Worm (Caenorhabditis elegans) whole organism, L3 larva: Measurements from ENCODE around the gene nhr-193.

Experiments used
- ceh-9 ChIP-seq: sonication (generic microtip); optimal IDR thresholded peaks from 2 replicates; lab custom pipeline; 2018; ENCODE audit warnings: missing biosample characterization, missing genetic modification characterization
- egl-27 ChIP-seq: sonication (generic microtip); optimal IDR thresholded peaks from 4 replicates; lab custom pipeline; 2017; ENCODE audit warnings: missing biosample characterization, missing genetic modification reagents, missing genetic modification characterization
- elt-3 ChIP-seq, 3 experiments: fragments of 150-350 bp in 1 of 3; sonication (generic microtip) in 2 of 3; optimal IDR thresholded peaks; 2 replicates in 2 of 3; 4 replicates in 1 of 3; lab custom pipeline; 2014 to 2017; ENCODE audit warnings: missing biosample characterization in 3 of 3, missing genetic modification characterization in 3 of 3
- fos-1 ChIP-seq: fragments of 150-350 bp; optimal IDR thresholded peaks from 2 replicates; lab custom pipeline; 2014; ENCODE audit warnings: missing biosample characterization, missing genetic modification characterization
- mdl-1 ChIP-seq: fragments of 150-350 bp; optimal IDR thresholded peaks from 2 replicates; lab custom pipeline; 2014; ENCODE audit warnings: missing biosample characterization, missing genetic modification characterization
- mml-1 ChIP-seq: fragments of 150-350 bp; sonication (generic microtip); optimal IDR thresholded peaks from 3 replicates; lab custom pipeline; 2014; ENCODE audit warnings: missing biosample characterization, missing genetic modification characterization
- nhr-11 ChIP-seq: fragments of 150-350 bp; optimal IDR thresholded peaks from 2 replicates; lab custom pipeline; 2014; ENCODE audit warnings: missing biosample characterization, missing genetic modification characterization
- nhr-12 ChIP-seq: fragments of 150-350 bp; optimal IDR thresholded peaks from 2 replicates; lab custom pipeline; 2014; ENCODE audit warnings: missing biosample characterization, missing genetic modification characterization
- nhr-25 ChIP-seq: sonication (generic microtip); optimal IDR thresholded peaks from 2 replicates; lab custom pipeline; 2017; ENCODE audit warnings: missing biosample characterization, missing genetic modification characterization
- pha-4 ChIP-seq: fragments of 150-350 bp; optimal IDR thresholded peaks from 2 replicates; lab custom pipeline; 2014; ENCODE audit warnings: missing biosample characterization, missing genetic modification reagents, missing genetic modification characterization
- ztf-11 ChIP-seq: fragments of 150-350 bp; optimal IDR thresholded peaks from 2 replicates; lab custom pipeline; 2014; ENCODE audit warnings: missing biosample characterization, missing genetic modification characterization
- ztf-4 ChIP-seq: fragments of 150-350 bp; optimal IDR thresholded peaks from 2 replicates; lab custom pipeline; 2014; ENCODE audit warnings: missing biosample characterization, missing genetic modification characterization

DNA sequence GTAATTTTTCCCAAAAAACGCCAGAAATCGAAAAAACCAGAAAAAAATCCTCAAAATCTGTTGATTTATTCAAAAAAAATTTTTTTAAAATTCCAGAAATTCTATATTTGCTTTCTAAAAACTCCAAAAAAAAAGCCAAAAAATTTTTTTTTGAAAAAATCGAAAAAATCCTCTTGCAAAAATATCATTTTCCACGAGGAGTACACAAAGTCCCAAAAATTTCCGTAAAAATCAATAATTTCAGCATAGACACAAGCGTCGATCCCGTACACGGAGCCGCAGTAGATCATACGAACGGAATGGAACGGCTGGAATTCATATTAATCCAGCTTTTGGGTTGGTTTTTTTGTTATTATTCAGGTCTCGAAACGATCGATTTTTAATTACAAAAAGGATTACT, 26.0 kb downstream of the nhr-193 start:
- no peak for TF ChIP-seq egl-27
- no peak for TF ChIP-seq elt-3 (tag; optimal IDR thresholded peaks at IDR 0.05; lab: Kevin White, UChicago)
- TF ChIP-seq nhr-25: no peak
- no peak for TF ChIP-seq nhr-12 (tag; lab: Kevin White, UChicago)
- TF ChIP-seq ztf-4 (tag; lab: Kevin White, UChicago): no peak
- TF ChIP-seq mdl-1 (tag; lab: Kevin White, UChicago): no peak
- no peak for TF ChIP-seq ztf-11
- no peak for TF ChIP-seq fos-1 (tag; lab: Kevin White, UChicago)
- TF ChIP-seq pha-4 (tag; lab: Kevin White, UChicago): no peak
- TF ChIP-seq mml-1 (tag; lab: Kevin White, UChicago): no peak
- no peak for TF ChIP-seq ceh-9 (tag; lab: Kevin White, UChicago)
- TF ChIP-seq nhr-11 (tag; lab: Kevin White, UChicago): no peak
